Worm (Caenorhabditis elegans) whole organism, L3 larva: ENCODE measurements around the gene Y71H2AM.25.

ENCODE experiments used
- R02D3.7 ChIP-seq: fragments of 150-350 bp; optimal IDR thresholded peaks from 2 replicates; lab custom pipeline; 2014; ENCODE audit warnings: missing biosample characterization, missing genetic modification characterization
- ZK546.5 ChIP-seq: sonication (generic microtip); optimal IDR thresholded peaks from 2 replicates; lab custom pipeline; 2017; ENCODE audit warnings: missing biosample characterization, missing genetic modification characterization
- aly-2 ChIP-seq: fragments of 150-350 bp; optimal IDR thresholded peaks from 2 replicates; lab custom pipeline; 2014; ENCODE audit warnings: missing biosample characterization, missing genetic modification characterization
- ama-1 ChIP-seq: fragments of 150-350 bp; optimal IDR thresholded peaks from 2 replicates; lab custom pipeline; 2018
- ceh-16 ChIP-seq: sonication (generic microtip); optimal IDR thresholded peaks from 2 replicates; lab custom pipeline; 2017; ENCODE audit warnings: missing biosample characterization, missing genetic modification characterization
- ceh-28 ChIP-seq: fragments of 150-350 bp; optimal IDR thresholded peaks from 2 replicates; lab custom pipeline; 2014; ENCODE audit warnings: missing biosample characterization, missing genetic modification reagents, missing genetic modification characterization
- ceh-82 ChIP-seq: fragments of 150-350 bp; optimal IDR thresholded peaks from 2 replicates; lab custom pipeline; 2014; ENCODE audit warnings: missing biosample characterization, missing genetic modification characterization
- ceh-9 ChIP-seq: sonication (generic microtip); optimal IDR thresholded peaks from 2 replicates; lab custom pipeline; 2018; ENCODE audit warnings: missing biosample characterization, missing genetic modification characterization
- daf-12 ChIP-seq: fragments of 150-350 bp; optimal IDR thresholded peaks from 2 replicates; lab custom pipeline; 2014; ENCODE audit warnings: missing biosample characterization, missing genetic modification reagents, missing genetic modification characterization
- egl-27 ChIP-seq: sonication (generic microtip); optimal IDR thresholded peaks from 4 replicates; lab custom pipeline; 2017; ENCODE audit warnings: missing biosample characterization, missing genetic modification reagents, missing genetic modification characterization
- egl-5 ChIP-seq: fragments of 150-350 bp; optimal IDR thresholded peaks from 2 replicates; lab custom pipeline; 2017; ENCODE audit warnings: missing biosample characterization, missing genetic modification reagents, missing genetic modification characterization, inconsistent platforms
- elt-1 ChIP-seq: fragments of 150-350 bp; optimal IDR thresholded peaks from 2 replicates; lab custom pipeline; 2014; ENCODE audit warnings: missing biosample characterization, missing genetic modification characterization
- elt-2 ChIP-seq: sonication (generic microtip); optimal IDR thresholded peaks from 2 replicates; lab custom pipeline; 2016; ENCODE audit warnings: missing genetic modification reagents, mild to moderate bottlenecking, missing genetic modification characterization, missing compliant biosample characterization
- elt-3 ChIP-seq, 3 experiments: fragments of 150-350 bp in 1 of 3; sonication (generic microtip) in 2 of 3; optimal IDR thresholded peaks; 2 replicates in 2 of 3; 4 replicates in 1 of 3; lab custom pipeline; 2014 to 2017; ENCODE audit warnings: missing biosample characterization in 3 of 3, missing genetic modification characterization in 3 of 3
- eor-1 ChIP-seq, 2 experiments: fragments of 150-350 bp; optimal IDR thresholded peaks; 2 replicates each; lab custom pipeline; 2014 to 2018; ENCODE audit warnings: missing biosample characterization in 2 of 2, missing genetic modification characterization in 2 of 2
- fkh-10 ChIP-seq: sonication (generic microtip); optimal IDR thresholded peaks from 2 replicates; lab custom pipeline; 2017; ENCODE audit warnings: missing biosample characterization, missing genetic modification reagents, missing genetic modification characterization
- fkh-2 ChIP-seq: fragments of 150-350 bp; optimal IDR thresholded peaks from 2 replicates; lab custom pipeline; 2014; ENCODE audit warnings: missing biosample characterization, missing genetic modification reagents, missing genetic modification characterization
- fos-1 ChIP-seq: fragments of 150-350 bp; optimal IDR thresholded peaks from 2 replicates; lab custom pipeline; 2014; ENCODE audit warnings: missing biosample characterization, missing genetic modification characterization
- hmg-11 ChIP-seq: sonication (generic microtip); optimal IDR thresholded peaks from 2 replicates; lab custom pipeline; 2016; ENCODE audit warnings: missing genetic modification characterization, missing compliant biosample characterization
- jun-1 ChIP-seq: fragments of 150-350 bp; optimal IDR thresholded peaks from 2 replicates; lab custom pipeline; 2014; ENCODE audit warnings: missing biosample characterization, missing genetic modification reagents, missing genetic modification characterization
- lin-15B ChIP-seq: fragments of 150-350 bp; optimal IDR thresholded peaks from 2 replicates; lab custom pipeline; 2014; ENCODE audit warnings: missing biosample characterization, missing genetic modification characterization
- lin-39 ChIP-seq: fragments of 150-350 bp; optimal IDR thresholded peaks from 2 replicates; lab custom pipeline; 2018; ENCODE audit warnings: missing biosample characterization, missing genetic modification reagents, missing genetic modification characterization
- lsy-12 ChIP-seq: sonication (generic microtip); optimal IDR thresholded peaks from 2 replicates; lab custom pipeline; 2016; ENCODE audit warnings: mild to moderate bottlenecking, missing genetic modification characterization, missing compliant biosample characterization
- mdl-1 ChIP-seq: fragments of 150-350 bp; optimal IDR thresholded peaks from 2 replicates; lab custom pipeline; 2014; ENCODE audit warnings: missing biosample characterization, missing genetic modification characterization
- mml-1 ChIP-seq: fragments of 150-350 bp; sonication (generic microtip); optimal IDR thresholded peaks from 3 replicates; lab custom pipeline; 2014; ENCODE audit warnings: missing biosample characterization, missing genetic modification characterization
- nfya-1 ChIP-seq: sonication (generic microtip); optimal IDR thresholded peaks from 2 replicates; lab custom pipeline; 2017; ENCODE audit warnings: missing genetic modification characterization, mild to moderate bottlenecking, missing compliant biosample characterization, antibody characterized with exemption, moderate library complexity; ENCODE audit not compliant: insufficient read depth
- nhr-11 ChIP-seq: fragments of 150-350 bp; optimal IDR thresholded peaks from 2 replicates; lab custom pipeline; 2014; ENCODE audit warnings: missing biosample characterization, missing genetic modification characterization
- nhr-12 ChIP-seq: fragments of 150-350 bp; optimal IDR thresholded peaks from 2 replicates; lab custom pipeline; 2014; ENCODE audit warnings: missing biosample characterization, missing genetic modification characterization
- nhr-23 ChIP-seq: fragments of 150-350 bp; optimal IDR thresholded peaks from 2 replicates; lab custom pipeline; 2014; ENCODE audit warnings: missing biosample characterization, missing genetic modification reagents, missing genetic modification characterization
- nhr-237 ChIP-seq: fragments of 150-350 bp; optimal IDR thresholded peaks from 2 replicates; lab custom pipeline; 2014; ENCODE audit warnings: missing biosample characterization, missing genetic modification characterization
- nhr-25 ChIP-seq: sonication (generic microtip); optimal IDR thresholded peaks from 2 replicates; lab custom pipeline; 2017; ENCODE audit warnings: missing biosample characterization, missing genetic modification characterization
- nhr-28 ChIP-seq: fragments of 150-350 bp; optimal IDR thresholded peaks from 2 replicates; lab custom pipeline; 2014; ENCODE audit warnings: missing biosample characterization, missing genetic modification characterization
- nhr-43 ChIP-seq: sonication (generic microtip); optimal IDR thresholded peaks from 2 replicates; lab custom pipeline; 2016; ENCODE audit warnings: mild to moderate bottlenecking, missing genetic modification characterization, missing compliant biosample characterization; ENCODE audit not compliant: poor library complexity, severe bottlenecking
- nhr-67 ChIP-seq: fragments of 150-350 bp; optimal IDR thresholded peaks from 2 replicates; lab custom pipeline; 2014; ENCODE audit warnings: missing biosample characterization, missing genetic modification characterization
- nhr-76 ChIP-seq: fragments of 150-350 bp; sonication (generic microtip); optimal IDR thresholded peaks from 5 replicates; lab custom pipeline; 2014; ENCODE audit warnings: missing biosample characterization, missing genetic modification characterization
- nhr-77 ChIP-seq: fragments of 150-350 bp; optimal IDR thresholded peaks from 2 replicates; lab custom pipeline; 2014; ENCODE audit warnings: missing biosample characterization, missing genetic modification characterization
- pha-4 ChIP-seq: fragments of 150-350 bp; optimal IDR thresholded peaks from 2 replicates; lab custom pipeline; 2014; ENCODE audit warnings: missing biosample characterization, missing genetic modification reagents, missing genetic modification characterization
- pqm-1 ChIP-seq: fragments of 150-350 bp; optimal IDR thresholded peaks from 2 replicates; lab custom pipeline; 2017; ENCODE audit warnings: missing biosample characterization, missing genetic modification characterization, inconsistent platforms
- sea-2 ChIP-seq: fragments of 150-350 bp; sonication (generic microtip); optimal IDR thresholded peaks from 4 replicates; lab custom pipeline; 2014; ENCODE audit warnings: missing biosample characterization, missing genetic modification reagents, missing genetic modification characterization
- skn-1 ChIP-seq: fragments of 150-350 bp; optimal IDR thresholded peaks from 2 replicates; lab custom pipeline; 2014; ENCODE audit warnings: missing biosample characterization, missing genetic modification characterization
- snpc-4 ChIP-seq: fragments of 150-350 bp; optimal IDR thresholded peaks from 2 replicates; lab custom pipeline; 2014; ENCODE audit warnings: missing biosample characterization, missing genetic modification characterization
- tbx-2 ChIP-seq: sonication (generic microtip); optimal IDR thresholded peaks from 2 replicates; lab custom pipeline; 2016; ENCODE audit warnings: mild to moderate bottlenecking, missing genetic modification characterization, missing compliant biosample characterization
- unc-39 ChIP-seq: sonication (generic microtip); optimal IDR thresholded peaks from 4 replicates; lab custom pipeline; 2017; ENCODE audit warnings: missing biosample characterization, missing genetic modification characterization
- unc-62 ChIP-seq: fragments of 150-350 bp; sonication (generic microtip); optimal IDR thresholded peaks from 4 replicates; lab custom pipeline; 2014; ENCODE audit warnings: missing biosample characterization, missing genetic modification reagents, missing genetic modification characterization
- zag-1 ChIP-seq: fragments of 150-350 bp; optimal IDR thresholded peaks from 2 replicates; lab custom pipeline; 2014; ENCODE audit warnings: missing biosample characterization, missing genetic modification characterization
- ztf-11 ChIP-seq: fragments of 150-350 bp; optimal IDR thresholded peaks from 2 replicates; lab custom pipeline; 2014; ENCODE audit warnings: missing biosample characterization, missing genetic modification characterization
- ztf-4 ChIP-seq: fragments of 150-350 bp; optimal IDR thresholded peaks from 2 replicates; lab custom pipeline; 2014; ENCODE audit warnings: missing biosample characterization, missing genetic modification characterization

Y71H2AM.25 gene

ce11 chrIII:2804461-2804860, 2.2 kb downstream of the Y71H2AM.25 start:
- TF ChIP-seq jun-1 (tag; lab: Kevin White, UChicago) (no peak), nhr-237 (tag; lab: Kevin White, UChicago) (no peak), ceh-16 (tag; lab: Kevin White, UChicago) (no peak), mml-1 (tag; lab: Kevin White, UChicago) (no peak), lin-15B (tag; lab: Kevin White, UChicago) (peak; percentile 63), ZK546.5 (tag; lab: Kevin White, UChicago) (no peak), elt-1 (tag; lab: Kevin White, UChicago) (no peak), skn-1 (tag; lab: Kevin White, UChicago) (no peak), unc-62 (no peak), lsy-12 (tag; lab: Kevin White, UChicago) (no peak), elt-3 (tag; optimal IDR thresholded peaks at IDR 0.05; lab: Kevin White, UChicago) (no peak), egl-5 (tag; lab: Kevin White, UChicago) (no peak), R02D3.7 (no peak), zag-1 (tag; lab: Kevin White, UChicago) (no peak), tbx-2 (tag; lab: Kevin White, UChicago) (no peak), daf-12 (tag; lab: Kevin White, UChicago) (no peak), mdl-1 (no peak), sea-2 (GFP tag; lab: Kevin White, UChicago) (no peak), nfya-1 (tag; lab: Kevin White, UChicago) (peak; percentile 72), ztf-11 (tag; lab: Kevin White, UChicago) (no peak), snpc-4 (tag; lab: Kevin White, UChicago) (peak; percentile 42), nhr-67 (no peak), nhr-28 (no peak), nhr-12 (tag; lab: Kevin White, UChicago) (no peak), egl-27 (no peak), ceh-28 (tag; lab: Kevin White, UChicago) (no peak), ama-1 (lab: Kevin White, UChicago) (no peak), nhr-43 (peak; percentile 15), lin-39 (tag; lab: Kevin White, UChicago) (no peak), ztf-4 (tag; lab: Kevin White, UChicago) (no peak), nhr-25 (tag; lab: Kevin White, UChicago) (peak; percentile 61), pha-4 (tag; lab: Kevin White, UChicago) (peak; percentile 96), ceh-82 (tag; lab: Kevin White, UChicago) (no peak), eor-1 (tag; optimal IDR thresholded peaks at IDR 0.05; lab: Kevin White, UChicago) (no peak), aly-2 (tag; lab: Kevin White, UChicago) (no peak), nhr-77 (tag; lab: Kevin White, UChicago) (no peak), elt-2 (tag; lab: Kevin White, UChicago) (peak; percentile 18), fos-1 (tag; lab: Kevin White, UChicago) (no peak), pqm-1 (tag; lab: Kevin White, UChicago) (peak; percentile 20), fkh-10 (GFP tag; lab: Kevin White, UChicago) (no peak), ceh-9 (tag; lab: Kevin White, UChicago) (no peak), nhr-23 (tag; lab: Kevin White, UChicago) (peak; percentile 81), nhr-76 (no peak), nhr-11 (tag; lab: Kevin White, UChicago) (no peak), unc-39 (tag; lab: Kevin White, UChicago) (no peak), hmg-11 (tag; lab: Kevin White, UChicago) (peak; percentile 6), fkh-2 (tag; lab: Kevin White, UChicago) (peak; percentile 45)
